Fruit fly (Drosophila melanogaster) S2 (cell line): ENCODE results near the gene Gga.
A peak's percentile ranks its signal among the peaks of the same experiment; 100 is the strongest.

Source experiments
- CG8478 ChIP-seq: fragments of >200 bp; optimal IDR thresholded peaks from 2 replicates; lab custom pipeline; 2018
- CTCF ChIP-seq, 2 experiments: fragments of >200 bp; optimal IDR thresholded peaks; 2 replicates each; lab custom pipeline; 2018

DNA sequence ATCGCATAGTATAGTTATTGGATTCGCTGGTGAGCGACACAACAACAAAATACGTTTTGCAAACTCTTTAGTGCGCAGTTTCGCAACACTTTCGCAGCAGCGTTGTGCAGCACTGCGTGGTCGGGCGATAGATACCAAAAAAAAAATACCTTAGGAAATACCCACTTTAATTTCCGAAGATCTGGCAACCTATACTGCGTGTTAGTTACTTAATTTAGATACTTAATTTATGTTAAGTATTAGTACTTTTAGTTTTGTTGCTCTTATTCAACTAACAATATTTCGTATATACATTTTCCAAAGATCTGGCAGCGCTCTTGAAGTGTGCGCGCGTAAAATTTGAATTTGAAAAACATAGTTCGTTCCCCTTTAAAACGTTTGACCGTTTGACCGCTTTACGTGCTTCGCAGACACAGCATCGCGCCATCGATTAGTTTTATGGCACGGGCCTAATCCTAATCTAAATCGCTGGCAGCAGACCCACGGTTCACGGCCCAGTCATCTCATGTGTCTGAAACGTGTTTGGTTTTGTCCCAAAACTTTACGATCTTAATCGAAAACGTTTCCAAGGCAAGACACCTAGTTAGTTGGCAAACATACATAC is 20.8 kb upstream of the Gga start, which contains the start of gene LPCAT:
- no peak for TF ChIP-seq CG8478
- TF ChIP-seq CTCF (optimal IDR thresholded peaks at IDR 0.05; lab: Kevin White, UChicago), result peak in 1 of 2 experiments; percentile 14
